Worm (Caenorhabditis elegans): ENCODE results near the gene pes-8.
A peak's percentile ranks its signal among the peaks of the same experiment; 100 is the strongest.

The pes-8 gene

DNA sequence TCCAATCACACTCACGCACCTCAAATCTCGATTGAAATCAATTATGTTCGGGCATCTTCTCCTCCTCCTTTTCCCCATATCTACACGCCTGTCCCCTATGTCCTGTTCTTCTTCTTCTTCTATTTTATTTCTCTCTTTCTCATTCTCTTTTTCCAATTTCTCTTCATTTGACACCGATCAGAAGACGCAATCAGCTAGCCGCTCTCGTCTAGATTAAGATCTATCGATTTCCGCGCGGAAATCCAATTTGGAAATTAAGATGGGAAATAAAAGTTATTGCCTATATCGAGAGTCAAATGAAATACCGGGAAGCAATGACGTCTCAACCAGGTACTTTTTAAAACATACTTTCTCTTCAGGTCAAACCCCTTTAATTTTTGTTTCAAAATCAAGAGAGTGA, 23.1 kb upstream of the pes-8 start:
- peak; percentile 37 for TF ChIP-seq rnt-1 (tag; optimal IDR thresholded peaks at IDR 0.05)
- TF ChIP-seq C16A3.4 (tag; optimal IDR thresholded peaks at IDR 0.05) = no peak
- TF ChIP-seq hpl-2 (GFP tag; optimal IDR thresholded peaks at IDR 0.05) = no peak
- TF ChIP-seq elt-3 (tag; optimal IDR thresholded peaks at IDR 0.05) = peak in 1 of 6 experiments; percentile 23
- TF ChIP-seq nhr-90 (tag; optimal IDR thresholded peaks at IDR 0.05; ENCODE audit: poor library complexity) = peak; percentile 2
- no peak for TF ChIP-seq fkh-10 (GFP tag; optimal IDR thresholded peaks at IDR 0.05)
- no peak for TF ChIP-seq nhr-11 (tag; optimal IDR thresholded peaks at IDR 0.05)
- TF ChIP-seq ces-1 (GFP tag; optimal IDR thresholded peaks at IDR 0.05) = no peak
- TF ChIP-seq nhr-85 (tag) = peak; percentile 85
- no peak for TF ChIP-seq egl-27 (tag; optimal IDR thresholded peaks at IDR 0.05)
- no peak for TF ChIP-seq isw-1 (GFP tag; IDR thresholded peaks at IDR 0.05)
- peak; percentile 81 for TF ChIP-seq blmp-1 (tag; optimal IDR thresholded peaks at IDR 0.05)
- no peak for TF ChIP-seq ceh-90 (tag; optimal IDR thresholded peaks at IDR 0.05)
- TF ChIP-seq efl-3 (GFP tag; optimal IDR thresholded peaks at IDR 0.05) = no peak
- TF ChIP-seq nhr-71 (tag; optimal IDR thresholded peaks at IDR 0.05) = peak; percentile 23
- TF ChIP-seq aha-1 (tag; optimal IDR thresholded peaks at IDR 0.05) = no peak
- no peak for TF ChIP-seq unc-86 (tag; optimal IDR thresholded peaks at IDR 0.05)
- no peak for TF ChIP-seq lir-3 (tag; optimal IDR thresholded peaks at IDR 0.05; ENCODE audit: poor library complexity)
- TF ChIP-seq nhr-20 (tag; optimal IDR thresholded peaks at IDR 0.05) = peak; percentile 26
- TF ChIP-seq lin-35 (GFP tag; optimal IDR thresholded peaks at IDR 0.05) = no peak
- no peak for TF ChIP-seq egl-13 (tag; optimal IDR thresholded peaks at IDR 0.05)
- TF ChIP-seq grh-1 (GFP tag; IDR thresholded peaks at IDR 0.05) = no peak
- no peak for TF ChIP-seq mdl-1 (tag; optimal IDR thresholded peaks at IDR 0.05)
- peak; percentile 35 for TF ChIP-seq snu-23 (GFP tag; optimal IDR thresholded peaks at IDR 0.05)
- peak; percentile 84 for TF ChIP-seq lin-14 (GFP tag; optimal IDR thresholded peaks at IDR 0.05)
- TF ChIP-seq nhr-237 (tag; optimal IDR thresholded peaks at IDR 0.05) = no peak
- TF ChIP-seq ztf-4 (tag; optimal IDR thresholded peaks at IDR 0.05) = no peak
- no peak for TF ChIP-seq hlh-4 (tag; optimal IDR thresholded peaks at IDR 0.05)

DNA sequence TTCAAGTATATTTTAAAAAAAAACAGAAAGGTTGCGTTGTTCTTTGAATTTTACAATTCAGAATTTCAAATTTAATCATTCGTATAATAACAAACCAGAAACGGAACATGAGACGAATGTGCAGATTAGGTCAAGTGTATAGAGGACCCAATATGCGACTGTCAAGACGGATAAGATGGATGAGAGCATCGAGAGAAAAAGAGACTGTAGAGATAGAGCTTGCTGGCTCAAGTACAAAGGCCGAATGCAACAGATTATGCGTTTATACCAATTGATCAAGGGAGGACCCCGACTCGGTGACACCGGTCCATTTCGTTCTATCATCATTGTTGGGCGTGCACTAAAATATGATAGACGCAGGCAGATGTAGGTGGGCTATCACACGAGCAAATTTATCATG, 21.3 kb upstream of the pes-8 start:
- TF ChIP-seq hlh-17 (GFP tag; optimal IDR thresholded peaks at IDR 0.05; ENCODE audit: borderline replicate concordance) (no peak), C16A3.4 (tag; optimal IDR thresholded peaks at IDR 0.05) (no peak), lin-13 (GFP tag; optimal IDR thresholded peaks at IDR 0.05) (no peak), ztf-11 (tag; optimal IDR thresholded peaks at IDR 0.05) (no peak), irx-1 (tag; optimal IDR thresholded peaks at IDR 0.05) (no peak), pqm-1 (tag; optimal IDR thresholded peaks at IDR 0.05) (no peak), nhr-19 (GFP tag; conservative IDR thresholded peaks at IDR 0.05) (no peak), unc-98 (GFP tag; IDR thresholded peaks at IDR 0.05) (no peak), sup-37 (GFP tag; optimal IDR thresholded peaks at IDR 0.05) (no peak), mep-1 (tag; optimal IDR thresholded peaks at IDR 0.05) (no peak), nhr-71 (tag; optimal IDR thresholded peaks at IDR 0.05) (no peak), efl-1 (optimal IDR thresholded peaks at IDR 0.05) (no peak), efl-1 (GFP tag; optimal IDR thresholded peaks at IDR 0.05 in 1 of 2) (no peak), ets-5 (GFP tag; IDR thresholded peaks at IDR 0.05) (no peak), elt-2 (tag; optimal IDR thresholded peaks at IDR 0.05) (no peak), fkh-4 (tag; optimal IDR thresholded peaks at IDR 0.05; ENCODE audit: borderline replicate concordance) (no peak), aly-2 (tag; optimal IDR thresholded peaks at IDR 0.05) (no peak), nhr-84 (tag; optimal IDR thresholded peaks at IDR 0.05) (no peak), lin-14 (GFP tag; optimal IDR thresholded peaks at IDR 0.05) (no peak), snu-23 (GFP tag; optimal IDR thresholded peaks at IDR 0.05) (no peak), lsy-2 (tag; optimal IDR thresholded peaks at IDR 0.05) (no peak)

Data from whole organism, L1 larva.